Worm (Caenorhabditis elegans) whole organism, midembryonic: ENCODE measurements around the gene W04E12.9.

Experiments used
- T22C8.4 ChIP-seq: fragments of 200-800 bp; sonication (Bioruptor generic); IDR thresholded peaks from 2 replicates; pipeline ENCODE4 v1.3.6; 2022; ENCODE audit warnings: missing genetic modification characterization, missing compliant biosample characterization
- cog-1 ChIP-seq: sonication (generic microtip); optimal IDR thresholded peaks from 2 replicates; lab custom pipeline; 2016; ENCODE audit warnings: missing genetic modification characterization, missing compliant biosample characterization
- flt-1 ChIP-seq: fragments of 200-800 bp; sonication (Bioruptor generic); IDR thresholded peaks from 2 replicates; pipeline ENCODE4 v1.3.6; 2022; ENCODE audit warnings: missing genetic modification characterization, missing compliant biosample characterization
- klf-2 ChIP-seq: fragments of 200-800 bp; sonication (Bioruptor generic); conservative IDR thresholded peaks from 2 replicates; pipeline ENCODE4 v1.3.6; 2022; ENCODE audit warnings: missing genetic modification reagents, missing genetic modification characterization, missing compliant biosample characterization
- med-1 ChIP-seq: sonication (generic microtip); optimal IDR thresholded peaks from 2 replicates; lab custom pipeline; 2017; ENCODE audit warnings: missing genetic modification characterization, mild to moderate bottlenecking, missing compliant biosample characterization, antibody characterized with exemption, missing genetic modification reagents; ENCODE audit not compliant: insufficient read depth
- ref-1 ChIP-seq: fragments of 200-800 bp; sonication (Bioruptor generic); conservative IDR thresholded peaks from 2 replicates; pipeline ENCODE4 v1.3.6; 2022; ENCODE audit warnings: missing genetic modification reagents, missing genetic modification characterization, missing compliant biosample characterization
- tab-1 ChIP-seq: fragments of 200-800 bp; sonication (Bioruptor generic); IDR thresholded peaks from 2 replicates; pipeline ENCODE4 v1.3.6; 2022; ENCODE audit warnings: missing genetic modification characterization, missing compliant biosample characterization
- ztf-23 ChIP-seq: fragments of 200-800 bp; sonication (Bioruptor generic); IDR thresholded peaks from 2 replicates; pipeline ENCODE4 v1.3.6; 2022; ENCODE audit warnings: missing genetic modification reagents, missing genetic modification characterization, missing compliant biosample characterization
- ztf-29 ChIP-seq: fragments of 200-800 bp; sonication (Bioruptor generic); IDR thresholded peaks from 2 replicates; pipeline ENCODE4 v1.3.6; 2022; ENCODE audit warnings: missing genetic modification reagents, missing genetic modification characterization, missing compliant biosample characterization

W04E12.9 gene

DNA sequence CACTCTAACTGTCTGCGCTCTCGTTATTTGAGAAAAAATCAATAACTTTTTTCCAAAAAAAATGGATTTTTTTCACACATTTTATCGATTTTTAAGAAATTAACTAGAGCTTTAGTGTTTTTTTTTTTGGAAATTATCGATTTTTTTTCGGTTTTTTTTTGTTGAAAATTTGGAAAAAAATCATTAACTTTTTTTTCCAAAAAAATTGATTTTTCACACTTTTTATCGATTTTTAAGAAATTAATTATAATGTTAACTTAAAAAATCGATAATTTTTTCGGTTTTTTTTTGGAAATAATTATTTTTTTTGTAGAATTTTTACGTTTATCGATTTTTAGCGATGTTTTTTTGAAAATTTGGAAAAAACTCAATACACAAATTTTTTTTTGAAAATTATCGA, 12.1 kb upstream of the W04E12.9 start:
- TF ChIP-seq ref-1 (GFP tag; lab: Robert Waterston, UW) (no peak), T22C8.4 (GFP tag; lab: Robert Waterston, UW) (peak; percentile 59; the same call in 1 of the 2 replicates), med-1 (GFP tag; lab: Kevin White, UChicago) (no peak)

DNA sequence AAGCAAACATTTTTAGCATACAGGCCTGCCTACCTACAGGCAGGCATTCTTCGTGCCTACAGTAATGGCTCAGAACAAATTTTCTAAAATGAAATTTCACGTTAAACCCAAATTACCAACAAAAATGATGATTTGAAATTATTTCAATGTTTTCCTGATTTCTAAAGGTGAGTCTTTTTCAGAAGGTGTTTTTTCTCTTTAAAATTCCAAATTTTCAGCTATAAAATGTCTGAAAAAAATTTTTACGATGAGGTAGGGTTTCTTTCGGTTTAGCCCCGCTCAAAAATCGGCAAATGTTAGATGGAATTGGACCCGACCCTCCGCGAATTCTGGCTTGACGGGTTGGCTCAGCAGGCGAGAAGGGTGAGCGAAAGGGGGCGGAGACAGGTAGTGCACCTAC, 10.5 kb upstream of the W04E12.9 start, which contains the start of gene W04E12.5:
Gene W04E12.5, plus strand, starts transcription at position 301 of the 400 bp plus-strand sequence.
- TF ChIP-seq ztf-29 (GFP tag; lab: Robert Waterston, UW) (no peak), cog-1 (no peak), flt-1 (GFP tag; lab: Robert Waterston, UW) (no peak), ztf-23 (no peak), ref-1 (GFP tag; lab: Robert Waterston, UW) (no peak), med-1 (GFP tag; lab: Kevin White, UChicago) (no peak)

DNA sequence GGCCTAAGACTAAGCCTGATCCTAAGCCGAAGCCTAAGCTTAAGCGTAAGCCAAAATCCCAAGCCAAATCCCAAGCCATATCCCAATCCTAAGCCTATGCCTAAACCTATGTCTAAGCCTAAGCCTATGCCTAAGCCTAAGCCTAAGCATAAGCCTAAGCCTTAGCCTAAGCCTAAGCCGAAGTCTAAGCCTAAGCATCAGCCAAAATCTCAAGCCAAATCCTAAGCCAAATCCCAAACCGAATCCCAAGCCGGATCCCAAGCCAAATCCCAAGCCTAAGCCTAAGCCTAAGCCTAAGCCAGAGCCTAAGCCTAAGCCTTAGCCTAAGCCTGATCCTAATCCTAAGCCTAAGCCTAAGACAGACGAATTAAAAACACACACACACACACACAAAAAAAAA, 9.2 kb upstream of the W04E12.9 start:
- TF ChIP-seq T22C8.4 (GFP tag; lab: Robert Waterston, UW) = no peak
- no peak for TF ChIP-seq ztf-23
- TF ChIP-seq tab-1 = no peak
- no peak for TF ChIP-seq klf-2

DNA sequence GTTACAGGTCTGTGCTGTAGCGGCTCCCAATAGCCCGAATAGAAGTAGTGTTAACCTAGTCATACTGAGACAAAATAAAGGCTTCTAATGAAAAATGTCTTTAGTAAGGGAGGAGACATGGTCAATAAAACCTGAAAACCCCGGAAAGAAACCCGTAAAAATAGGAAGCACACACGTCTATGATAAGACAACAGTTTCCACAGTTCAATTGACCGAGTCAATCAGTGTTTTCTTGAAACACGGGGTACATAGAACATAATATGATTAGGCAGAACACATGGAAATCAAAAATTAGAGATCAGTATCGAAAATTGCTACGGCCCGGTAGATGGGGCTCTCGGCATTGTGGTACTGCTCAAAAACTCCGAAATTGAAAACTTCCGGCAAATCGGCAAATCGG, 5.2 kb upstream of the W04E12.9 start, which contains the start of gene clec-49:
Gene clec-49, minus strand, starts transcription at position 103 of the 400 bp plus-strand sequence.
- TF ChIP-seq med-1 (GFP tag; lab: Kevin White, UChicago) (no peak), ref-1 (GFP tag; lab: Robert Waterston, UW) (no peak), ztf-23 (no peak), ztf-29 (GFP tag; lab: Robert Waterston, UW) (no peak), cog-1 (no peak), T22C8.4 (GFP tag; lab: Robert Waterston, UW) (no peak), tab-1 (no peak), klf-2 (no peak), flt-1 (GFP tag; lab: Robert Waterston, UW) (no peak)

DNA sequence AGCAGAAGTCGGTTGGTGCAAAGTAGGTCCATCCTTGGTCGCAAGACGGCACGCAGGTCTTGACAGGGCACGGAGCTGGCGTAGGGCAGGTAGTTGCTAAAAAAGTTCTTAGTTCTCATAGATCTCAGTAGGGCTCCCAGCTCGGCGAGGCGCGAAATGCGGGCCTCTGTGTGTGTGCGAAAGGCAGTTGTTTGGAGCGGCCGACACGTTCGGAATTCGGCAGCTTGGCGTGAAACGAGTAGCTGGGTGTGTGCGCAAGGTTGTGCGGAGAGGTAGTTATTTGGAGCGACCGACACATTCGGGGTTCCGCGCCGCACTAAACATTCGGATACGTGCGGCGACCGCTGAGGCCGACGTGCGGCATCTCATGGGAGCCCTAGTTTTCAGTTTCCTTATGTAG, 3.5 kb upstream of the W04E12.9 start:
- no peak for TF ChIP-seq klf-2
- no peak for TF ChIP-seq tab-1
- TF ChIP-seq cog-1 = no peak
- no peak for TF ChIP-seq T22C8.4 (GFP tag; lab: Robert Waterston, UW)
- TF ChIP-seq med-1 (GFP tag; lab: Kevin White, UChicago) = no peak
- no peak for TF ChIP-seq ref-1 (GFP tag; lab: Robert Waterston, UW)
- TF ChIP-seq ztf-29 (GFP tag; lab: Robert Waterston, UW) = no peak
- TF ChIP-seq flt-1 (GFP tag; lab: Robert Waterston, UW) = no peak
- no peak for TF ChIP-seq ztf-23

DNA sequence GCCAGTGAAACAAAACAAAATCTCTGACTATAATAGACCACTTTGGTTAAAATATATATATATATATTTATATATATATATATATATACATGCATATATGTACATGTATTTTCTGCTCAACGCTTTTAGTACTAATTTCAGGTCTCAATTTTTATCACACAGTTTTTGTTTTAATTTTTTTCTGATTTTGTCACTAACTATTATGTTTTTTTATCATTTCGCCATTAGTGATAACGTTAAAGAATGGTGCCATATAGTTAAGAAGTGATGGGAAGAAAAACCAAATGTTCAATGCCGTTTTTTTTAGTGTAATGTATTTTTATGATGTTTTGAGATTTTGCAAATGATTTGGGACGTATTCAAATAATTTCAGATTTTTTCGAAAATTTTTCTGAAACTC, 2.0 kb upstream of the W04E12.9 start:
- TF ChIP-seq ztf-29 (GFP tag; lab: Robert Waterston, UW) (no peak), ztf-23 (no peak), T22C8.4 (GFP tag; lab: Robert Waterston, UW) (no peak), flt-1 (GFP tag; lab: Robert Waterston, UW) (no peak), klf-2 (no peak), ref-1 (GFP tag; lab: Robert Waterston, UW) (no peak), tab-1 (no peak), med-1 (GFP tag; lab: Kevin White, UChicago) (no peak), cog-1 (no peak)

DNA sequence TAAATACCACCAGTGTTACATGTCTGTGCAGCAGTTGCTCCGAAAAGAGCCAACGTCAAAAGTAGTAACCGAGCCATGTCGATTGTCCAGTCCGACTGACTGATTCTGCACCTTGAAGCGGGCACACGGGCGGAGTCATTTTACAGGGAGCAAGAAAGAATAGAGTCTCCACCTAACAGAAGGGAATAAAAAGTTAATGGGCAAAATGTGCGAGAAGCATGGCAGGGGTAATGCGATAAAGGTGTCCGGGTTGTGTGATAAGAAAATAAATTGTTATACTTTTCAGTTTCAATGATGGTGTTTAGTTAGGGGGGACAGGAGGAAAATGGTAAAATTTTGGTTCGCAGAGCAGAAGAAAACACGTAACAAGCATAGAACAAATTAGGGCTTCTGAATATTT, 1.1 kb upstream of the W04E12.9 start, which contains the start of gene clec-50:
Gene clec-50, minus strand, starts transcription at position 109 of the 400 bp plus-strand sequence.
- no peak for TF ChIP-seq flt-1 (GFP tag; lab: Robert Waterston, UW)
- TF ChIP-seq med-1 (GFP tag; lab: Kevin White, UChicago) = no peak
- no peak for TF ChIP-seq T22C8.4 (GFP tag; lab: Robert Waterston, UW)
- no peak for TF ChIP-seq ref-1 (GFP tag; lab: Robert Waterston, UW)
- no peak for TF ChIP-seq klf-2
- no peak for TF ChIP-seq cog-1
- TF ChIP-seq tab-1 = no peak
- no peak for TF ChIP-seq ztf-29 (GFP tag; lab: Robert Waterston, UW)
- TF ChIP-seq ztf-23 = no peak

DNA sequence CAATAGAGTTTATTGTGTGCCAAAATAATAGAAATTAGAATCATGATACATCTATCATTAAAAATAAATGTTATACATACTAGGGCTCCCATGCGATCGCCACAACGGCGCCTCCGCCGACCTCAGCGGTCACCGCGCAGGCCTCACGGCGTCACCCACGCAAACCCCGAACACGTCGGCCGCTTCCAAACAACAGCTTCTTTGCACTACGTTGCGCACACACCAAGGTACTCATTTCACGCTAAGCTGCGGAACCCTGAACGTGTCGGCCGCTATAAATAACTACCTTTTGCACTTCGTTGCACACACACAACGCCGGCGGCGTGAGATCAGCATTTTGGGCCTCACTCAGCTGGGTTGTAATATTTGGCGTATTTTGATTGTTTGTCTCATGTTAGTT, 2.9 kb downstream of the W04E12.9 start:
- TF ChIP-seq ztf-29 (GFP tag; lab: Robert Waterston, UW) (no peak), ref-1 (GFP tag; lab: Robert Waterston, UW) (no peak), T22C8.4 (GFP tag; lab: Robert Waterston, UW) (no peak), cog-1 (no peak), tab-1 (no peak), klf-2 (no peak), med-1 (GFP tag; lab: Kevin White, UChicago) (no peak), ztf-23 (no peak)

DNA sequence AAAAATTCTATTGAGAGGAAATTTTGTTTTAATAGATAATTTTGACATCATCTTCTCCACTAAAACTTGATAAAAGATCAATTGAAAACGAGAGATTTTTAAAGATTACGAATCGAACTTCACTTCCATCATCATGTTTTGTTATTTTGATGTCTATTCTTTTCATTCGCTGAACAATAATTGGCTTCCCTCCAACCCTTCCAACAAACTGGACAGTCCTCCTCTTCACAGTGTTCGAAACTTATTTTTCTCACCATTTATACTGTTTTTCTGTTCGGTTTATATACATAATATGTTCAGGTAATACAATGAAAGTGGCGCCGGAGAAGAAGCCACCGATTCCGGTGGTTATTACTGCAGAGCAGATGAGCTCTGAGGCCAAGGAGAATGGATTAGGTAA, 4.4 kb downstream of the W04E12.9 start, which contains the start of gene M162.5:
Gene M162.5, plus strand, starts transcription at position 301 of the 400 bp plus-strand sequence.
- TF ChIP-seq tab-1 = no peak
- no peak for TF ChIP-seq ztf-23
- no peak for TF ChIP-seq T22C8.4 (GFP tag; lab: Robert Waterston, UW)
- no peak for TF ChIP-seq klf-2
- TF ChIP-seq ztf-29 (GFP tag; lab: Robert Waterston, UW) = no peak
- no peak for TF ChIP-seq cog-1
- TF ChIP-seq ref-1 (GFP tag; lab: Robert Waterston, UW) = no peak
- no peak for TF ChIP-seq med-1 (GFP tag; lab: Kevin White, UChicago)
- no peak for TF ChIP-seq flt-1 (GFP tag; lab: Robert Waterston, UW)

DNA sequence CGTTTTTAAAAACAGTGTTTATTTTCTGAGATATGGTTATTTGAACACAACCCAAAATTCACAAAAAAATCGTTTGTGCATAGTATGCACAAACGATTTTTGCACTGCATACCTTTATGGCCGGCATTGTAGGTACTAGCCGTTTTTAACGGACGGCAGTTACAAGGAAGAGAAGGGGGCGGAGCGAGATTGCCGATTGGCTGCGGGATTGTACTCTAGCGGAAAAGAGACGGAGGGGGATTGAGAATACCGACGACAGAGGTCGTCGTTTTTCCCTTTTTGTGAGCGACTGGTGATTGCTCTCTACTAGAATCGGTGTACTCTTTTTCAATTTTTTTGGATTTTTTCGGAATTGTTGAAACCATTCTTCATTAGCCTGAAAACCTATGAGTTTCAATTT, 11.4 kb downstream of the W04E12.9 start:
- TF ChIP-seq tab-1 (no peak), med-1 (GFP tag; lab: Kevin White, UChicago) (no peak), cog-1 (no peak), ztf-23 (no peak), ref-1 (GFP tag; lab: Robert Waterston, UW) (no peak), T22C8.4 (GFP tag; lab: Robert Waterston, UW) (no peak), klf-2 (no peak), flt-1 (GFP tag; lab: Robert Waterston, UW) (no peak), ztf-29 (GFP tag; lab: Robert Waterston, UW) (no peak)
